Worm (Caenorhabditis elegans) whole organism, L2 larva: ENCODE data around the gene sax-7.

ENCODE experiments used
- F13H6.1 ChIP-seq: sonication (generic microtip); optimal IDR thresholded peaks from 2 replicates; lab custom pipeline; 2016; ENCODE audit warnings: missing genetic modification characterization, missing compliant biosample characterization
- ZK546.5 ChIP-seq: sonication (generic microtip); optimal IDR thresholded peaks from 2 replicates; lab custom pipeline; 2017; ENCODE audit warnings: missing biosample characterization, missing genetic modification characterization
- ama-1 ChIP-seq: fragments of 150-350 bp; optimal IDR thresholded peaks from 2 replicates; lab custom pipeline; 2018; ENCODE audit warnings: inconsistent platforms
- ceh-82 ChIP-seq: fragments of 150-350 bp; optimal IDR thresholded peaks from 2 replicates; lab custom pipeline; 2014; ENCODE audit warnings: missing biosample characterization, missing genetic modification characterization
- elt-3 ChIP-seq: sonication (generic microtip); optimal IDR thresholded peaks from 2 replicates; lab custom pipeline; 2017; ENCODE audit warnings: missing biosample characterization, missing genetic modification characterization
- fos-1 ChIP-seq: fragments of 150-350 bp; optimal IDR thresholded peaks from 2 replicates; lab custom pipeline; 2014; ENCODE audit warnings: missing biosample characterization, missing genetic modification characterization
- lin-11 ChIP-seq: fragments of 150-350 bp; sonication (generic microtip); optimal IDR thresholded peaks from 2 replicates; lab custom pipeline; 2014; ENCODE audit warnings: missing biosample characterization, missing genetic modification characterization, inconsistent platforms, mixed read lengths
- nhr-11 ChIP-seq: fragments of 150-350 bp; optimal IDR thresholded peaks from 2 replicates; lab custom pipeline; 2014; ENCODE audit warnings: missing biosample characterization, missing genetic modification characterization
- nhr-12 ChIP-seq: fragments of 150-350 bp; optimal IDR thresholded peaks from 2 replicates; lab custom pipeline; 2014; ENCODE audit warnings: missing biosample characterization, missing genetic modification characterization
- sma-9 ChIP-seq, 2 experiments: fragments of 150-350 bp in 1 of 2; sonication (generic microtip) in 1 of 2; optimal IDR thresholded peaks; 2 replicates each; lab custom pipeline; 2014 to 2016; ENCODE audit warnings: missing genetic modification characterization in 2 of 2, mild to moderate bottlenecking in 1 of 2, missing biosample characterization in 1 of 2, missing compliant biosample characterization in 1 of 2, missing genetic modification reagents in 1 of 2, moderate library complexity in 1 of 2
- unc-62 ChIP-seq: fragments of 150-350 bp; optimal IDR thresholded peaks from 2 replicates; lab custom pipeline; 2014; ENCODE audit warnings: missing biosample characterization, missing genetic modification reagents, missing genetic modification characterization
- ztf-11 ChIP-seq: sonication (generic microtip); optimal IDR thresholded peaks from 2 replicates; lab custom pipeline; 2017; ENCODE audit warnings: missing biosample characterization, missing genetic modification characterization

- TF ChIP-seq lin-11 (tag; lab: Kevin White, UChicago) (no peak), ceh-82 (no peak), elt-3 (tag; lab: Kevin White, UChicago) (no peak), sma-9 (GFP tag; optimal IDR thresholded peaks at IDR 0.05; lab: Kevin White, UChicago) (no peak), sma-9 (tag; optimal IDR thresholded peaks at IDR 0.05; lab: Kevin White, UChicago) (no peak), ZK546.5 (no peak), F13H6.1 (no peak), fos-1 (no peak), ztf-11 (tag; lab: Kevin White, UChicago) (no peak), unc-62 (GFP tag; lab: Kevin White, UChicago) (no peak), ama-1 (lab: Kevin White, UChicago) (no peak), nhr-12 (tag; lab: Kevin White, UChicago) (no peak), nhr-11 (no peak)
Observed at ce11 chrIV:8099601-8100000, 37.1 kb downstream of the sax-7 start, which contains the start of gene Y42H9AR.2.
